Fruit fly (Drosophila melanogaster) whole organism, embryonic: ENCODE results near the gene Orct2.

Source experiments
- CG17385 ChIP-seq: fragments of 200-800 bp; sonication (Bioruptor generic); optimal IDR thresholded peaks from 3 replicates; lab custom pipeline; 2018; ENCODE audit warnings: missing biosample characterization, mild to moderate bottlenecking, missing genetic modification characterization
- CG18619 ChIP-seq: fragments of 200-800 bp; sonication (Bioruptor generic); optimal IDR thresholded peaks from 3 replicates; lab custom pipeline; 2017; ENCODE audit warnings: missing biosample characterization, mild to moderate bottlenecking, missing genetic modification characterization

DNA sequence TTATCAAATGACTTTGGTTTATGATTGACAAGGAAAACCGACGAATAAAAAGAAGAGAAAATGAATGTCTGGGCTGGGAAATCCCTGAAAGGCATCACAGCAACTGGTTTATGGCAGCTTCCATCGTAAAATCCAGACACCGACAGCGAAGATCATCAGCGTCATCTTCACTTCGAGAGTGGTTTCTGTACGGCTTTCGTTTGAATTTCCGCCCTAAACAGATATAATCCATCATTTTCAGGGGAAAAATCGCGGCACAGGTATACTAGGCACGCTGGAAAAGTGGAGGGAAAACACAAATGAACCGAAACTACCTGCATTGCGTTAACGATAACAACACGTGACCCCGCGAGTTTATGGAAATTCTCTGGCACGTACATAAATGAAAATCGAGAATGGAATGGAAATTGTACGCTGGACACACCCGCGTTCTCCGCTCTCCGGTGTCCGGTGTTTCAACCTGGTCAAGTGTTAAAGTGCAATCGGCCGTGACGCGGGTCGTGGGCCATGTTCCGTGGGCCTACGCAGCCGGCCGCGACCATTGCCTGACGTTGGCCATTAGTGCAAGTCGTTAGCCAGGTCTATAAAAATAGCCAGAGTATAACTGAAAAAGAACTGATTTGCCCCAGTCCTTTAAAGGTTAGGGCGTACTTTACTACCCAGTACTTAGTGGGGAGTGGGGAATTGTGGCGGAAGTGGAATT, 24.8 kb downstream of the Orct2 start:
- TF ChIP-seq CG18619 (GFP tag; lab: Kevin White, UChicago) = no peak
- TF ChIP-seq CG17385 (GFP tag; lab: Kevin White, UChicago) = no peak
